Fruit fly (Drosophila melanogaster): ENCODE measurements around the gene CG15312.

The CG15312 gene

dm6 chrX:10086095-10086888 lies 15.6 kb upstream of the CG15312 start, which contains the start of the genes Naxe and RhoU (continued):
- TF ChIP-seq CG11247 (GFP tag; IDR thresholded peaks at IDR 0.05) (no peak), caup (GFP tag; optimal IDR thresholded peaks at IDR 0.05; ENCODE audit: severe bottlenecking) (no peak), Hsf (GFP tag; optimal IDR thresholded peaks at IDR 0.05) (peak; percentile 22), CG3065 (GFP tag; optimal IDR thresholded peaks at IDR 0.05) (no peak), stc (GFP tag; IDR thresholded peaks at IDR 0.05) (no peak), run (tag; optimal IDR thresholded peaks at IDR 0.05) (no peak), CG3726 (GFP tag; IDR thresholded peaks at IDR 0.05) (no peak), NfI (GFP tag; optimal IDR thresholded peaks at IDR 0.05) (no peak), CG12744 (GFP tag; optimal IDR thresholded peaks at IDR 0.05) (no peak), CG12155 (GFP tag; optimal IDR thresholded peaks at IDR 0.05) (peak; percentile 20), CG1602 (GFP tag; optimal IDR thresholded peaks at IDR 0.05) (no peak), Hey (tag; optimal IDR thresholded peaks at IDR 0.05) (no peak), Fer1 (GFP tag; optimal IDR thresholded peaks at IDR 0.05) (no peak), CG17359 (tag; optimal IDR thresholded peaks at IDR 0.05) (no peak), sd (tag; optimal IDR thresholded peaks at IDR 0.05) (no peak), salm (tag; optimal IDR thresholded peaks at IDR 0.05) (no peak), CG11560 (tag; IDR thresholded peaks at IDR 0.05) (peak; percentile 49; the same call in 1 of the 3 replicates), MESR4 (GFP tag; optimal IDR thresholded peaks at IDR 0.05) (no peak), pros (GFP tag; optimal IDR thresholded peaks at IDR 0.05) (no peak), vnd (GFP tag; IDR thresholded peaks at IDR 0.05; ENCODE audit: partially characterized antibody) (no peak), sens (GFP tag) (peak; percentile 80), CG5953 (GFP tag; IDR thresholded peaks at IDR 0.05) (no peak), Hmr (GFP tag; optimal IDR thresholded peaks at IDR 0.05) (no peak), CG13424 (tag; optimal IDR thresholded peaks at IDR 0.05) (no peak), zfh2 (GFP tag; optimal IDR thresholded peaks at IDR 0.05) (peak; percentile 47), Dad (GFP tag; optimal IDR thresholded peaks at IDR 0.05) (peak; percentile 33), dmrt99B (tag; optimal IDR thresholded peaks at IDR 0.05) (no peak), CG6854 (GFP tag; optimal IDR thresholded peaks at IDR 0.05) (no peak), Ada2b (GFP tag; IDR thresholded peaks at IDR 0.05) (no peak), Gug (GFP tag; IDR thresholded peaks at IDR 0.05) (peak; percentile 59; the same call in 3 of the 4 replicates), CG10147 (GFP tag; optimal IDR thresholded peaks at IDR 0.05) (no peak), NK7.1 (GFP tag; optimal IDR thresholded peaks at IDR 0.05) (no peak), CG17328 (GFP tag; IDR thresholded peaks at IDR 0.05) (0 out of 2 replicates have a peak, but pooled peaks have one; percentile 28), CrebB (tag; optimal IDR thresholded peaks at IDR 0.05) (no peak), CG11696 (GFP tag; IDR thresholded peaks at IDR 0.05) (no peak), gcm2 (GFP tag; optimal IDR thresholded peaks at IDR 0.05) (no peak), Dfd (GFP tag; optimal IDR thresholded peaks at IDR 0.05) (no peak), lab (GFP tag; optimal IDR thresholded peaks at IDR 0.05) (no peak), trh (GFP tag; optimal IDR thresholded peaks at IDR 0.05) (no peak), bsh (GFP tag; optimal IDR thresholded peaks at IDR 0.05) (peak in 1 of 2 experiments; percentile 15), CTCF (GFP tag; optimal IDR thresholded peaks at IDR 0.05) (peak; percentile 12), slbo (GFP tag; IDR thresholded peaks at IDR 0.05) (peak; percentile 62), CG34422 (GFP tag; IDR thresholded peaks at IDR 0.05) (peak; percentile 43; the same call in 1 of the 3 replicates), CG15601 (tag; optimal IDR thresholded peaks at IDR 0.05) (no peak), CG3281 (GFP tag; optimal IDR thresholded peaks at IDR 0.05) (no peak), tio (GFP tag; optimal IDR thresholded peaks at IDR 0.05) (no peak), vvl (GFP tag; IDR thresholded peaks at IDR 0.05) (peak; percentile 33; the same call in 1 of the 2 replicates), Atf3 (GFP tag; optimal IDR thresholded peaks at IDR 0.05) (no peak), Oaz (GFP tag; IDR thresholded peaks at IDR 0.05) (no peak), abd-A (tag; optimal IDR thresholded peaks at IDR 0.05) (no peak)
